Fruit fly (Drosophila melanogaster) whole organism, embryonic: ENCODE data around the gene CG42792.

Experiments
- CG10209 ChIP-seq: fragments of 200-800 bp; sonication (Bioruptor generic); optimal IDR thresholded peaks from 3 replicates; lab custom pipeline; 2017; ENCODE audit warnings: missing biosample characterization, mild to moderate bottlenecking, missing genetic modification characterization, missing genetic modification reagents
- CG1024 ChIP-seq: fragments of 200-800 bp; sonication (Bioruptor generic); IDR thresholded peaks from 2 replicates; pipeline ENCODE4 v1.3.6; 2022; ENCODE audit warnings: missing biosample characterization, missing genetic modification characterization
- CG13287 ChIP-seq: fragments of 200-800 bp; sonication (Bioruptor generic); IDR thresholded peaks from 2 replicates; pipeline ENCODE4 v1.3.6; 2022; ENCODE audit warnings: missing biosample characterization, missing genetic modification characterization; ENCODE audit not compliant: partially characterized antibody
- CG14441 ChIP-seq: fragments of 200-800 bp; sonication (Bioruptor generic); IDR thresholded peaks from 2 replicates; pipeline ENCODE4 v1.3.6; 2022; ENCODE audit warnings: missing biosample characterization, missing genetic modification characterization
- CG15269 ChIP-seq: fragments of 200-800 bp; sonication (Bioruptor generic); optimal IDR thresholded peaks from 2 replicates; lab custom pipeline; 2018; ENCODE audit warnings: missing biosample characterization, mild to moderate bottlenecking, missing genetic modification characterization, moderate library complexity
- CG17328 ChIP-seq: fragments of 200-800 bp; sonication (Bioruptor generic); IDR thresholded peaks from 2 replicates; pipeline ENCODE4 v1.3.6; 2022; ENCODE audit warnings: missing biosample characterization, missing genetic modification characterization
- CG17361 ChIP-seq: fragments of 200-800 bp; sonication (Bioruptor generic); IDR thresholded peaks from 3 replicates; pipeline ENCODE4 v1.3.6; 2022; ENCODE audit warnings: missing biosample characterization, missing genetic modification characterization
- CG1792 ChIP-seq: fragments of 200-800 bp; sonication (Bioruptor generic); optimal IDR thresholded peaks from 2 replicates; lab custom pipeline; 2016; ENCODE audit warnings: missing biosample characterization, missing genetic modification characterization
- CG3065 ChIP-seq: fragments of 200-800 bp; sonication (Bioruptor generic); optimal IDR thresholded peaks from 2 replicates; lab custom pipeline; 2016; ENCODE audit warnings: missing biosample characterization, missing genetic modification characterization
- CG31224 ChIP-seq: fragments of 200-800 bp; sonication (Bioruptor generic); IDR thresholded peaks from 2 replicates; pipeline ENCODE4 v1.3.6; 2022; ENCODE audit warnings: missing biosample characterization, missing genetic modification characterization
- CG4854 ChIP-seq: fragments of 200-800 bp; sonication (Bioruptor generic); optimal IDR thresholded peaks from 2 replicates; lab custom pipeline; 2016; ENCODE audit warnings: missing biosample characterization, missing genetic modification characterization, inconsistent platforms
- CG7357 ChIP-seq: fragments of 200-800 bp; sonication (Bioruptor generic); IDR thresholded peaks from 3 replicates; pipeline ENCODE4 v1.3.6; 2022; ENCODE audit warnings: missing biosample characterization, missing genetic modification characterization
- CG7556 ChIP-seq: fragments of 200-800 bp; sonication (Bioruptor generic); optimal IDR thresholded peaks from 2 replicates; lab custom pipeline; 2017; ENCODE audit warnings: missing biosample characterization, mild to moderate bottlenecking, missing genetic modification characterization
- CG8281 ChIP-seq: fragments of 200-800 bp; sonication (Bioruptor generic); optimal IDR thresholded peaks from 2 replicates; lab custom pipeline; 2018; ENCODE audit warnings: missing biosample characterization, mild to moderate bottlenecking, missing genetic modification characterization, moderate library complexity
- CG8765 ChIP-seq: fragments of 200-800 bp; sonication (Bioruptor generic); IDR thresholded peaks from 2 replicates; pipeline ENCODE4 v1.3.6; 2022; ENCODE audit warnings: missing biosample characterization, missing genetic modification characterization
- CkIIα-i1 ChIP-seq: fragments of 200-800 bp; sonication (Bioruptor generic); IDR thresholded peaks from 2 replicates; pipeline ENCODE4 v1.3.6; 2022; ENCODE audit warnings: missing biosample characterization, missing genetic modification characterization
- Dek ChIP-seq: fragments of 200-800 bp; sonication (Bioruptor generic); optimal IDR thresholded peaks from 3 replicates; lab custom pipeline; 2019; ENCODE audit warnings: missing biosample characterization, mild to moderate bottlenecking, missing genetic modification characterization, moderate library complexity
- Dip2 ChIP-seq: fragments of 200-800 bp; sonication (Bioruptor generic); IDR thresholded peaks from 2 replicates; pipeline ENCODE4 v1.3.6; 2022; ENCODE audit warnings: missing biosample characterization, missing genetic modification characterization
- H15 ChIP-seq: fragments of 200-800 bp; sonication (Bioruptor generic); IDR thresholded peaks from 3 replicates; pipeline ENCODE4 v1.3.6; 2022; ENCODE audit warnings: missing biosample characterization, missing genetic modification characterization
- Hey ChIP-seq: fragments of 200-800 bp; sonication (Bioruptor generic); optimal IDR thresholded peaks from 3 replicates; lab custom pipeline; 2018; ENCODE audit warnings: missing biosample characterization, mild to moderate bottlenecking, missing genetic modification characterization
- Hmr ChIP-seq: fragments of 200-800 bp; sonication (Bioruptor generic); optimal IDR thresholded peaks from 3 replicates; lab custom pipeline; 2017; ENCODE audit warnings: mild to moderate bottlenecking, missing biosample characterization, missing genetic modification reagents, missing genetic modification characterization
- Mrtf ChIP-seq: fragments of 200-800 bp; sonication (Bioruptor generic); IDR thresholded peaks from 3 replicates; pipeline ENCODE4 v1.3.6; 2022; ENCODE audit warnings: missing biosample characterization, missing genetic modification characterization
- Neu2 ChIP-seq: fragments of 200-800 bp; sonication (Bioruptor generic); optimal IDR thresholded peaks from 3 replicates; lab custom pipeline; 2016; ENCODE audit warnings: missing biosample characterization, missing genetic modification characterization, borderline replicate concordance
- Nf-YA ChIP-seq: fragments of 200-800 bp; sonication (Bioruptor generic); IDR thresholded peaks from 2 replicates; pipeline ENCODE4 v1.3.6; 2022; ENCODE audit warnings: missing biosample characterization, missing genetic modification characterization
- Ravus ChIP-seq: fragments of 200-800 bp; sonication (Bioruptor generic); IDR thresholded peaks from 2 replicates; pipeline ENCODE4 v1.3.6; 2022; ENCODE audit warnings: missing biosample characterization, missing genetic modification characterization
- Taf1 ChIP-seq: fragments of 200-800 bp; sonication (Bioruptor generic); IDR thresholded peaks from 2 replicates; pipeline ENCODE4 v1.3.6; 2022; ENCODE audit warnings: missing biosample characterization, missing genetic modification characterization
- abd-A ChIP-seq: fragments of 200-800 bp; sonication (Bioruptor generic); optimal IDR thresholded peaks from 3 replicates; lab custom pipeline; 2019; ENCODE audit warnings: missing biosample characterization, mild to moderate bottlenecking, missing genetic modification characterization, moderate library complexity
- ac ChIP-seq: fragments of 200-800 bp; sonication (Bioruptor generic); optimal IDR thresholded peaks from 3 replicates; lab custom pipeline; 2017; ENCODE audit warnings: missing biosample characterization, mild to moderate bottlenecking, missing genetic modification characterization
- al ChIP-seq: fragments of 200-800 bp; sonication (Bioruptor generic); IDR thresholded peaks from 2 replicates; pipeline ENCODE4 v1.3.6; 2022; ENCODE audit warnings: missing biosample characterization, missing genetic modification characterization
- cad ChIP-seq: fragments of >200 bp; optimal IDR thresholded peaks from 2 replicates; lab custom pipeline; 2017; ENCODE audit warnings: missing biosample characterization, missing genetic modification characterization
- corto ChIP-seq: fragments of 200-800 bp; sonication (Bioruptor generic); optimal IDR thresholded peaks from 2 replicates; lab custom pipeline; 2016; ENCODE audit warnings: missing biosample characterization, mild to moderate bottlenecking, missing genetic modification characterization, moderate library complexity
- croc ChIP-seq: fragments of 200-800 bp; sonication (Bioruptor generic); conservative IDR thresholded peaks from 3 replicates; pipeline ENCODE4 v1.3.6; 2022; ENCODE audit warnings: missing biosample characterization, missing genetic modification characterization
- da ChIP-seq: fragments of 200-800 bp; sonication (Bioruptor generic); optimal IDR thresholded peaks from 2 replicates; lab custom pipeline; 2016; ENCODE audit warnings: missing biosample characterization, missing genetic modification characterization
- dimm ChIP-seq: fragments of 200-800 bp; sonication (Bioruptor generic); IDR thresholded peaks from 2 replicates; pipeline ENCODE4 v1.3.6; 2022; ENCODE audit warnings: missing biosample characterization, missing genetic modification characterization
- dpn ChIP-seq, 2 experiments: fragments of 200-800 bp; sonication (Bioruptor generic); optimal IDR thresholded peaks; 3 replicates each; lab custom pipeline; 2016; ENCODE audit warnings: missing biosample characterization in 2 of 2, missing genetic modification characterization in 2 of 2
- emc ChIP-seq: fragments of 200-800 bp; sonication (Bioruptor generic); optimal IDR thresholded peaks from 2 replicates; lab custom pipeline; 2016; ENCODE audit warnings: missing biosample characterization, missing genetic modification characterization
- esg ChIP-seq: fragments of 200-800 bp; sonication (Bioruptor generic); conservative IDR thresholded peaks from 2 replicates; pipeline ENCODE4 v1.3.6; 2022; ENCODE audit warnings: missing biosample characterization, missing genetic modification characterization
- ewg ChIP-seq: fragments of 200-800 bp; sonication (Bioruptor generic); optimal IDR thresholded peaks from 3 replicates; lab custom pipeline; 2017; ENCODE audit warnings: mild to moderate bottlenecking, missing biosample characterization, missing genetic modification reagents, missing genetic modification characterization
- gro ChIP-seq: fragments of 200-800 bp; sonication (Bioruptor generic); optimal IDR thresholded peaks from 2 replicates; lab custom pipeline; 2016; ENCODE audit warnings: missing biosample characterization, missing genetic modification characterization
- insv ChIP-seq, 2 experiments: fragments of 200-800 bp; sonication (Bioruptor generic); optimal IDR thresholded peaks; 3 replicates each; lab custom pipeline; 2016 to 2018; ENCODE audit warnings: missing biosample characterization in 2 of 2, missing genetic modification characterization in 2 of 2
- mld ChIP-seq: fragments of 200-800 bp; sonication (Bioruptor generic); IDR thresholded peaks from 3 replicates; pipeline ENCODE4 v1.3.6; 2022; ENCODE audit warnings: missing biosample characterization, missing genetic modification characterization; ENCODE audit not compliant: partially characterized antibody
- pan ChIP-seq, 4 experiments: fragments of >200 bp in 3 of 4; fragments of 200-800 bp in 1 of 4; sonication (Bioruptor generic) in 1 of 4; optimal IDR thresholded peaks in 3 of 4; IDR thresholded peaks in 1 of 4; 2 replicates each; pipeline versions ENCODE4 v1.3.6 to Lab custom; 2017 to 2022; ENCODE audit warnings: missing biosample characterization in 2 of 4, missing genetic modification characterization in 2 of 4, mixed read lengths in 1 of 4
- row ChIP-seq: fragments of 200-800 bp; sonication (Bioruptor generic); IDR thresholded peaks from 3 replicates; pipeline ENCODE4 v1.3.6; 2022; ENCODE audit warnings: missing biosample characterization, missing genetic modification characterization
- scrt ChIP-seq: fragments of 200-800 bp; sonication (Bioruptor generic); optimal IDR thresholded peaks from 2 replicates; lab custom pipeline; 2018; ENCODE audit warnings: missing biosample characterization, mild to moderate bottlenecking, missing genetic modification characterization, moderate library complexity
- sqz ChIP-seq: fragments of 200-800 bp; sonication (Bioruptor generic); optimal IDR thresholded peaks from 3 replicates; lab custom pipeline; 2018; ENCODE audit warnings: missing biosample characterization, mild to moderate bottlenecking, missing genetic modification characterization
- stwl ChIP-seq: fragments of 200-800 bp; sonication (Bioruptor generic); optimal IDR thresholded peaks from 3 replicates; lab custom pipeline; 2018; ENCODE audit warnings: missing biosample characterization, mild to moderate bottlenecking, missing genetic modification characterization, moderate library complexity
- tio ChIP-seq: fragments of 200-800 bp; sonication (Bioruptor generic); optimal IDR thresholded peaks from 2 replicates; lab custom pipeline; 2017; ENCODE audit warnings: missing biosample characterization, missing genetic modification characterization, inconsistent platforms
- wor ChIP-seq: fragments of 200-800 bp; sonication (Bioruptor generic); IDR thresholded peaks from 2 replicates; pipeline ENCODE4 v1.3.6; 2022; ENCODE audit warnings: missing biosample characterization, missing genetic modification characterization

The CG42792 gene

dm6 chr2L:15912008-15912900, 47.0 kb upstream of the CG42792 start (continued):
- TF ChIP-seq dpn (GFP tag; optimal IDR thresholded peaks at IDR 0.05; lab: Kevin White, UChicago) (peak; percentile 19 to 93), CG1792 (GFP tag; lab: Kevin White, UChicago) (no peak), ac (no peak), Taf1 (peak; percentile 87), pan (optimal IDR thresholded peaks at IDR 0.05; lab: Kevin White, UChicago) (no peak), pan (GFP tag; optimal IDR thresholded peaks at IDR 0.05 in 1 of 2, IDR thresholded peaks at IDR 0.05 in 1 of 2) (peak in 1 of 2 experiments; percentile 93), Hey (tag; lab: Kevin White, UChicago) (no peak), Mrtf (GFP tag; lab: Robert Waterston, UW) (peak; percentile 86; the same call in 2 of the 3 replicates), gro (GFP tag; lab: Kevin White, UChicago) (peak; percentile 73), CG7357 (GFP tag; lab: Robert Waterston, UW) (peak; percentile 84), emc (GFP tag; lab: Kevin White, UChicago) (peak; percentile 0), al (GFP tag; lab: Robert Waterston, UW) (peak; percentile 90), row (GFP tag; lab: Robert Waterston, UW) (peak; percentile 99), sqz (GFP tag; lab: Kevin White, UChicago) (peak; percentile 69), Dip2 (GFP tag; lab: Robert Waterston, UW) (no peak), corto (GFP tag; lab: Kevin White, UChicago) (peak; percentile 2), CG8281 (tag; lab: Kevin White, UChicago) (peak; percentile 78), CG31224 (GFP tag; lab: Robert Waterston, UW) (peak; percentile 94), dimm (GFP tag; lab: Robert Waterston, UW) (peak; percentile 42; the same call in 1 of the 2 replicates), scrt (GFP tag; lab: Kevin White, UChicago) (peak; percentile 82), CG4854 (GFP tag; lab: Kevin White, UChicago) (no peak), Dek (tag; lab: Kevin White, UChicago) (peak; percentile 92), da (GFP tag; lab: Kevin White, UChicago) (no peak), Ravus (GFP tag; lab: Robert Waterston, UW) (peak; percentile 60), CG17328 (GFP tag; lab: Robert Waterston, UW) (peak; percentile 95), H15 (GFP tag; lab: Robert Waterston, UW) (peak; percentile 68; the same call in 1 of the 3 replicates), CG7556 (GFP tag; lab: Kevin White, UChicago) (peak; percentile 94), CG15269 (peak; percentile 97), CkIIα-i1 (GFP tag; lab: Robert Waterston, UW) (no peak), Nf-YA (peak; percentile 48; the same call in 1 of the 2 replicates), cad (no peak), CG10209 (GFP tag; lab: Kevin White, UChicago) (peak; percentile 93), tio (GFP tag; lab: Kevin White, UChicago) (peak; percentile 88), esg (GFP tag; lab: Robert Waterston, UW) (peak; percentile 90), Hmr (GFP tag; lab: Kevin White, UChicago) (peak; percentile 93), wor (peak; percentile 94), ewg (GFP tag; lab: Kevin White, UChicago) (peak; percentile 86), mld (GFP tag; lab: Robert Waterston, UW) (no peak), CG3065 (GFP tag; lab: Kevin White, UChicago) (peak; percentile 88), stwl (tag; lab: Kevin White, UChicago) (no peak), CG14441 (GFP tag; lab: Robert Waterston, UW) (peak; percentile 86), CG17361 (GFP tag; lab: Robert Waterston, UW) (peak; percentile 94), abd-A (tag; lab: Kevin White, UChicago) (peak; percentile 81), insv (GFP tag; optimal IDR thresholded peaks at IDR 0.05; lab: Kevin White, UChicago) (peak in 1 of 2 experiments; percentile 62), Neu2 (GFP tag; lab: Kevin White, UChicago) (no peak), CG1024 (GFP tag; lab: Robert Waterston, UW) (peak; percentile 32; the same call in 1 of the 2 replicates), CG8765 (GFP tag; lab: Robert Waterston, UW) (peak; percentile 33; the same call in 1 of the 2 replicates), croc (GFP tag; lab: Robert Waterston, UW) (peak; percentile 84), CG13287 (GFP tag; lab: Robert Waterston, UW) (peak; percentile 43; the same call in 1 of the 2 replicates)
